Worm (Caenorhabditis elegans) whole organism, early embryonic: ENCODE results near the gene chil-12.

Source experiments
- B0310.2 ChIP-seq: sonication (generic microtip); optimal IDR thresholded peaks from 2 replicates; lab custom pipeline; 2016; ENCODE audit warnings: mild to moderate bottlenecking, missing genetic modification characterization, missing compliant biosample characterization
- F13C5.2 ChIP-seq: sonication (generic microtip); optimal IDR thresholded peaks from 2 replicates; lab custom pipeline; 2017; ENCODE audit warnings: mild to moderate bottlenecking, missing genetic modification characterization, inconsistent platforms, missing compliant biosample characterization
- aly-1 ChIP-seq: sonication (generic microtip); optimal IDR thresholded peaks from 2 replicates; lab custom pipeline; 2016; ENCODE audit warnings: missing genetic modification characterization, missing compliant biosample characterization
- ama-1 ChIP-seq: fragments of 150-350 bp; optimal IDR thresholded peaks from 2 replicates; lab custom pipeline; 2014
- ceh-13 ChIP-seq: fragments of 200-800 bp; sonication (Bioruptor generic); optimal IDR thresholded peaks from 2 replicates; lab custom pipeline; 2018; ENCODE audit warnings: mild to moderate bottlenecking, missing genetic modification characterization, missing compliant biosample characterization
- ceh-36 ChIP-seq: sonication (generic microtip); optimal IDR thresholded peaks from 2 replicates; lab custom pipeline; 2016; ENCODE audit warnings: missing genetic modification characterization, inconsistent platforms, missing compliant biosample characterization
- ets-7 ChIP-seq: sonication (generic microtip); optimal IDR thresholded peaks from 2 replicates; lab custom pipeline; 2016; ENCODE audit warnings: missing genotype, missing genetic modification characterization, missing compliant biosample characterization
- flt-1 ChIP-seq: fragments of 200-800 bp; sonication (Bioruptor generic); IDR thresholded peaks from 2 replicates; pipeline ENCODE4 v1.3.6; 2022; ENCODE audit warnings: missing genetic modification characterization, missing compliant biosample characterization
- hmbx-1 ChIP-seq: sonication (generic microtip); optimal IDR thresholded peaks from 2 replicates; lab custom pipeline; 2016; ENCODE audit warnings: mild to moderate bottlenecking, missing genetic modification characterization, missing compliant biosample characterization
- hmg-4 ChIP-seq: fragments of 200-800 bp; sonication (Bioruptor generic); optimal IDR thresholded peaks from 2 replicates; lab custom pipeline; 2018; ENCODE audit warnings: mild to moderate bottlenecking, missing genetic modification characterization, missing compliant biosample characterization
- hnd-1 ChIP-seq: sonication (generic microtip); optimal IDR thresholded peaks from 2 replicates; lab custom pipeline; 2016; ENCODE audit warnings: missing genetic modification characterization, missing compliant biosample characterization
- pes-1 ChIP-seq: fragments of 200-800 bp; sonication (Bioruptor generic); IDR thresholded peaks from 2 replicates; pipeline ENCODE4 v1.3.6; 2022; ENCODE audit warnings: missing genetic modification reagents, missing genetic modification characterization, missing compliant biosample characterization
- scrt-1 ChIP-seq: fragments of 200-800 bp; sonication (Bioruptor generic); IDR thresholded peaks from 2 replicates; pipeline ENCODE4 v1.3.6; 2022; ENCODE audit warnings: missing genetic modification characterization, missing compliant biosample characterization
- sea-1 ChIP-seq: fragments of 200-800 bp; sonication (Bioruptor generic); conservative IDR thresholded peaks from 2 replicates; pipeline ENCODE4 v1.3.6; 2022; ENCODE audit warnings: missing genetic modification characterization, missing compliant biosample characterization
- tbx-11 ChIP-seq: fragments of 200-800 bp; sonication (Bioruptor generic); IDR thresholded peaks from 2 replicates; pipeline ENCODE4 v1.3.6; 2022; ENCODE audit warnings: missing genetic modification characterization, missing compliant biosample characterization
- tbx-37 ChIP-seq: fragments of 200-800 bp; sonication (Bioruptor generic); conservative IDR thresholded peaks from 2 replicates; pipeline ENCODE4 v1.3.6; 2022; ENCODE audit warnings: missing genetic modification reagents, missing genetic modification characterization, missing compliant biosample characterization
- tra-4 ChIP-seq: sonication (generic microtip); optimal IDR thresholded peaks from 2 replicates; lab custom pipeline; 2017; ENCODE audit warnings: missing genetic modification characterization, missing compliant biosample characterization

chil-12 gene

ce11 chrV:15272263-15272662 lies 30.9 kb downstream of the chil-12 start, which contains the start of gene T10H4.4:
Gene T10H4.4, minus strand, starts transcription at chrV:15272363.
- TF ChIP-seq sea-1 (GFP tag; lab: Robert Waterston, UW) = no peak
- no peak for TF ChIP-seq flt-1 (GFP tag; lab: Robert Waterston, UW)
- no peak for TF ChIP-seq tbx-37
- TF ChIP-seq hmg-4 = no peak
- TF ChIP-seq ceh-36 (tag; lab: Kevin White, UChicago) = no peak
- no peak for TF ChIP-seq ama-1 (lab: Kevin White, UChicago)
- no peak for TF ChIP-seq ets-7 (tag; lab: Kevin White, UChicago)
- no peak for TF ChIP-seq tra-4
- TF ChIP-seq scrt-1 (GFP tag; lab: Robert Waterston, UW) = no peak
- no peak for TF ChIP-seq B0310.2
- no peak for TF ChIP-seq pes-1 (GFP tag; lab: Robert Waterston, UW)
- TF ChIP-seq hnd-1 (tag; lab: Kevin White, UChicago) = no peak
- no peak for TF ChIP-seq F13C5.2 (tag; lab: Kevin White, UChicago)
- no peak for TF ChIP-seq aly-1
- TF ChIP-seq hmbx-1 (tag; lab: Kevin White, UChicago) = no peak
- TF ChIP-seq tbx-11 = no peak
- no peak for TF ChIP-seq ceh-13

- TF ChIP-seq tbx-11 (no peak), hmbx-1 (tag; lab: Kevin White, UChicago) (no peak), ceh-13 (no peak), ceh-36 (tag; lab: Kevin White, UChicago) (no peak), scrt-1 (GFP tag; lab: Robert Waterston, UW) (no peak), ets-7 (tag; lab: Kevin White, UChicago) (no peak), ama-1 (lab: Kevin White, UChicago) (no peak), pes-1 (GFP tag; lab: Robert Waterston, UW) (no peak), flt-1 (GFP tag; lab: Robert Waterston, UW) (no peak), B0310.2 (no peak), tra-4 (no peak), sea-1 (GFP tag; lab: Robert Waterston, UW) (no peak), F13C5.2 (tag; lab: Kevin White, UChicago) (no peak)
Measured at ce11 chrV:15274757-15275156, 33.4 kb downstream of the chil-12 start, which contains the start of gene srw-16. Gene srw-16, minus strand, starts transcription at chrV:15274857.

ce11 chrV:15276915-15277314 lies 35.6 kb downstream of the chil-12 start, which contains the start of gene srw-17:
Gene srw-17, minus strand, starts transcription at chrV:15277015.
- TF ChIP-seq ceh-13 (no peak), ama-1 (lab: Kevin White, UChicago) (no peak), hnd-1 (tag; lab: Kevin White, UChicago) (no peak), tbx-37 (no peak), flt-1 (GFP tag; lab: Robert Waterston, UW) (no peak), B0310.2 (no peak), aly-1 (no peak), hmg-4 (no peak), sea-1 (GFP tag; lab: Robert Waterston, UW) (no peak), scrt-1 (GFP tag; lab: Robert Waterston, UW) (no peak), tbx-11 (no peak), hmbx-1 (tag; lab: Kevin White, UChicago) (no peak), ceh-36 (tag; lab: Kevin White, UChicago) (no peak), pes-1 (GFP tag; lab: Robert Waterston, UW) (no peak)

ce11 chrV:15281279-15281949 lies 40.1 kb downstream of the chil-12 start, which contains the start of the genes srw-19 and srx-51:
Gene srw-19, minus strand, starts transcription at chrV:15281379.
Gene srx-51, plus strand, starts transcription at chrV:15281899.
- TF ChIP-seq ama-1 (lab: Kevin White, UChicago) = no peak

- no peak for TF ChIP-seq hnd-1 (tag; lab: Kevin White, UChicago)
- no peak for TF ChIP-seq flt-1 (GFP tag; lab: Robert Waterston, UW)
- TF ChIP-seq tbx-11 = no peak
- no peak for TF ChIP-seq ets-7 (tag; lab: Kevin White, UChicago)
- no peak for TF ChIP-seq aly-1
- TF ChIP-seq ama-1 (lab: Kevin White, UChicago) = no peak
- TF ChIP-seq ceh-36 (tag; lab: Kevin White, UChicago) = no peak
- TF ChIP-seq tra-4 = no peak
- no peak for TF ChIP-seq pes-1 (GFP tag; lab: Robert Waterston, UW)
- no peak for TF ChIP-seq scrt-1 (GFP tag; lab: Robert Waterston, UW)
- TF ChIP-seq tbx-37 = no peak
- TF ChIP-seq sea-1 (GFP tag; lab: Robert Waterston, UW) = no peak
- TF ChIP-seq ceh-13 = no peak
- TF ChIP-seq F13C5.2 (tag; lab: Kevin White, UChicago) = no peak
- no peak for TF ChIP-seq B0310.2
- TF ChIP-seq hmg-4 = no peak
- TF ChIP-seq hmbx-1 (tag; lab: Kevin White, UChicago) = no peak
Measured at ce11 chrV:15285984-15286383, 44.6 kb downstream of the chil-12 start.

ce11 chrV:15287856-15288255 lies 46.5 kb downstream of the chil-12 start, which contains the start of gene cyp-34A1:
Gene cyp-34A1, minus strand, starts transcription at chrV:15287956.
- TF ChIP-seq hnd-1 (tag; lab: Kevin White, UChicago) (no peak), aly-1 (no peak), tbx-37 (no peak)

- TF ChIP-seq ceh-13 = no peak
- TF ChIP-seq pes-1 (GFP tag; lab: Robert Waterston, UW) = no peak
- no peak for TF ChIP-seq F13C5.2 (tag; lab: Kevin White, UChicago)
- no peak for TF ChIP-seq scrt-1 (GFP tag; lab: Robert Waterston, UW)
- TF ChIP-seq tra-4 = no peak
- TF ChIP-seq ama-1 (lab: Kevin White, UChicago) = no peak
- TF ChIP-seq tbx-11 = no peak
- TF ChIP-seq tbx-37 = no peak
- TF ChIP-seq hnd-1 (tag; lab: Kevin White, UChicago) = no peak
- TF ChIP-seq ceh-36 (tag; lab: Kevin White, UChicago) = no peak
- no peak for TF ChIP-seq aly-1
- TF ChIP-seq hmg-4 = no peak
- TF ChIP-seq B0310.2 = no peak
- TF ChIP-seq sea-1 (GFP tag; lab: Robert Waterston, UW) = no peak
Measured at ce11 chrV:15290995-15291394, 49.6 kb downstream of the chil-12 start, which contains the start of gene cyp-34A2. Gene cyp-34A2, minus strand, starts transcription at chrV:15291095.
